Comparison of ENCODE assay signal across 1 fruit fly cellular context in the genomic region with DNA sequence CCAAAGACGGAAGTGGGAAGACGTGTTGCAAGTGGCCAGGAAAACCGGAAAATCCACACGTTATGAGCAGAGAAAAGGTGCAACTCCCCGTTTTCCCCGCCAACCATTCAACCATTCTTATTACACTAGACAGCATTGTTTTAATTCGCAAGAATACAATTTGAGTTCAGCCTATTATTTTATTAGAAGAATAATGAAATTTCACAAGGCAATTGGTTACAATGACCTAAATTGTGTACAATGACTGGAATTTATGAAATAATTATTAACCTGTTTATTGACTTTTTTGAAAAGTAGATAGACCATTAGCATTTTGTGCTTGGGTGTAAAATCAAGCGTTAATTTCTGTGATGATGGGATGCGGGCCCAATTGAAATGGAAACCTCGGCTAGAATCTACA.
TF ChIP-seq lines count a peak whose summit lies in the region.

No protein-coding gene starts in this region.

TF ChIP-seq in whole organism, prepupa, 60 proteins besides CTCF, POLR2A, EP300 and RAD21 (continued from another document):
- TF ChIP-seq fd59A (GFP tag; optimal IDR thresholded peaks at IDR 0.05; lab: Kevin White, UChicago) (no peak), lz (GFP tag; optimal IDR thresholded peaks at IDR 0.05; lab: Kevin White, UChicago) (no peak), CG31627 (GFP tag; optimal IDR thresholded peaks at IDR 0.05; lab: Kevin White, UChicago) (no peak), Lpt (GFP tag; optimal IDR thresholded peaks at IDR 0.05; lab: Kevin White, UChicago) (peak; percentile 31), fkh (GFP tag; optimal IDR thresholded peaks at IDR 0.05; lab: Kevin White, UChicago) (no peak), dac (GFP tag; optimal IDR thresholded peaks at IDR 0.05; lab: Kevin White, UChicago) (no peak), CG6854 (GFP tag; optimal IDR thresholded peaks at IDR 0.05; lab: Kevin White, UChicago) (no peak), CG11294 (GFP tag; IDR thresholded peaks at IDR 0.05; lab: Robert Waterston, UW) (no peak), CG6792 (GFP tag; optimal IDR thresholded peaks at IDR 0.05; lab: Kevin White, UChicago) (no peak), CG11902 (GFP tag; optimal IDR thresholded peaks at IDR 0.05; lab: Kevin White, UChicago) (no peak), Eip78C (GFP tag; lab: Kevin White, UChicago) (peak; percentile 71), CG9139 (GFP tag; optimal IDR thresholded peaks at IDR 0.05; lab: Kevin White, UChicago) (no peak), CG4318 (GFP tag; optimal IDR thresholded peaks at IDR 0.05; lab: Kevin White, UChicago) (no peak), CG10631 (GFP tag; optimal IDR thresholded peaks at IDR 0.05; lab: Kevin White, UChicago) (peak; percentile 62), cyc (GFP tag; optimal IDR thresholded peaks at IDR 0.05; lab: Kevin White, UChicago) (no peak), CG34406 (GFP tag; optimal IDR thresholded peaks at IDR 0.05; lab: Kevin White, UChicago) (no peak), CG3919 (GFP tag; optimal IDR thresholded peaks at IDR 0.05; lab: Kevin White, UChicago) (peak; percentile 15), Hr39 (GFP tag; optimal IDR thresholded peaks at IDR 0.05; lab: Kevin White, UChicago) (no peak)
